Worm (Caenorhabditis elegans): ENCODE measurements around the gene cct-5.
A peak's percentile ranks its signal among the peaks of the same experiment; 100 is the strongest.

DNA sequence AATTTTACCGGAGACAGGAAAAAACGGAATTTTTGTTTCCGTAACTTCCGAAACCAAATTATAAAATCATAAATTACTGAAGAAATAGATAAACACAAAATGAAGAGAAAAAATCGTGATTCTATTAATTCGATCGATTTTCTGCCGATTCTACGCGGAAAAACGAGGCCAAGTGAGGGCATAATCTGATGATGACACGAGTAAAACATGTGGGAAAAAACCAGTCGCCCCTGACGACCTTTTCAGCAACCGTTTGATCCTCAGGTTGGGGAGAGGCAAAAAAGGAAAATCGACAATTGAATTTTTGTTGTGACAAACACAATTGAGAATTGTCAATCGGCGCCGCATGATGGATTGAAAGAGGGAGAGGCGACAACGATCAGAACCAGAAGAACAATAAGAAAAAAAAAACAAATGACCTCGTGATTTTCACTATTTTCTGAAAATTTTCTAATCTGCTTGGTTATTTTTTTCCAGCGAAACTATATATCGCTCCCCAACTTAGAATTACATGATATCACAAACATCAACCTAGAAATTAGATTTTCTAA lies 2.9 kb downstream of the cct-5 start:
- TF ChIP-seq pha-4 (tag; optimal IDR thresholded peaks at IDR 0.05) (no peak), lin-39 (tag; optimal IDR thresholded peaks at IDR 0.05) (no peak), ceh-9 (tag; optimal IDR thresholded peaks at IDR 0.05) (no peak), elt-3 (tag; optimal IDR thresholded peaks at IDR 0.05) (no peak), ama-1 (optimal IDR thresholded peaks at IDR 0.05) (no peak), ZK546.5 (tag; optimal IDR thresholded peaks at IDR 0.05) (no peak), unc-39 (tag; optimal IDR thresholded peaks at IDR 0.05) (no peak), nhr-25 (tag; optimal IDR thresholded peaks at IDR 0.05) (peak; percentile 73), fkh-10 (GFP tag; optimal IDR thresholded peaks at IDR 0.05) (no peak), nfya-1 (tag; optimal IDR thresholded peaks at IDR 0.05; ENCODE audit: insufficient read depth) (no peak), ztf-11 (tag; optimal IDR thresholded peaks at IDR 0.05) (no peak)

Measured in whole organism, L3 larva.